Comparison of ENCODE assay signal across 4 fruit fly cellular contexts in genomic region chr3L:11333986-11334385, dm6.
TF ChIP-seq lines count a peak whose summit lies in the region.

No protein-coding gene starts in this region.

- no peak for TF ChIP-seq CTCF in whole organism, embryonic (GFP tag; optimal IDR thresholded peaks at IDR 0.05; lab: Kevin White, UChicago)

TF ChIP-seq in whole organism, embryonic, 481 proteins besides CTCF, POLR2A, EP300 and RAD21 (continues in another document):
- TF ChIP-seq HLH54F (GFP tag; optimal IDR thresholded peaks at IDR 0.05; lab: Kevin White, UChicago): no peak
- TF ChIP-seq esg (GFP tag; conservative IDR thresholded peaks at IDR 0.05; lab: Robert Waterston, UW): 0 out of 2 replicates have a peak, but pooled peaks have one; percentile 16
- TF ChIP-seq NFAT (GFP tag; IDR thresholded peaks at IDR 0.05; lab: Robert Waterston, UW): no peak
- TF ChIP-seq CG17361 (GFP tag; IDR thresholded peaks at IDR 0.05; lab: Robert Waterston, UW): peak; percentile 60
- TF ChIP-seq CoRest (tag; optimal IDR thresholded peaks at IDR 0.05; lab: Kevin White, UChicago): peak; percentile 27
- peak; percentile 15 for TF ChIP-seq Antp (GFP tag; optimal IDR thresholded peaks at IDR 0.05; lab: Kevin White, UChicago)
- no peak; the same call in 2 of the 3 replicates for TF ChIP-seq zfh1 (GFP tag; IDR thresholded peaks at IDR 0.05; lab: Robert Waterston, UW)
- TF ChIP-seq h (optimal IDR thresholded peaks at IDR 0.05; lab: Kevin White, UChicago): no peak
- no peak for TF ChIP-seq Drgx (GFP tag; IDR thresholded peaks at IDR 0.05; lab: Robert Waterston, UW)
- peak; percentile 6 for TF ChIP-seq sd (tag; optimal IDR thresholded peaks at IDR 0.05; lab: Kevin White, UChicago)
- TF ChIP-seq unc-4 (GFP tag; IDR thresholded peaks at IDR 0.05; lab: Robert Waterston, UW; ENCODE audit: partially characterized antibody): no peak
- TF ChIP-seq oc (tag; optimal IDR thresholded peaks at IDR 0.05; lab: Kevin White, UChicago): peak; percentile 39
- peak; percentile 27; the same call in 1 of the 2 replicates for TF ChIP-seq slbo (GFP tag; IDR thresholded peaks at IDR 0.05; lab: Robert Waterston, UW)
- peak; percentile 28; the same call in 1 of the 3 replicates for TF ChIP-seq so (GFP tag; IDR thresholded peaks at IDR 0.05; lab: Robert Waterston, UW)
- peak; percentile 80 for TF ChIP-seq dmrt11E (tag; optimal IDR thresholded peaks at IDR 0.05; lab: Kevin White, UChicago)
- TF ChIP-seq CG9727 (GFP tag; optimal IDR thresholded peaks at IDR 0.05; lab: Kevin White, UChicago): peak; percentile 64
- peak; percentile 62 for TF ChIP-seq CG10267 (tag; optimal IDR thresholded peaks at IDR 0.05; lab: Kevin White, UChicago)
- no peak for TF ChIP-seq CG32767 (GFP tag; IDR thresholded peaks at IDR 0.05; lab: Robert Waterston, UW)
- TF ChIP-seq PHDP (tag; optimal IDR thresholded peaks at IDR 0.05; lab: Kevin White, UChicago): peak; percentile 53
- TF ChIP-seq Atf-2 (GFP tag; optimal IDR thresholded peaks at IDR 0.05; lab: Kevin White, UChicago): peak; percentile 2
- TF ChIP-seq stc (GFP tag; IDR thresholded peaks at IDR 0.05; lab: Robert Waterston, UW): peak; percentile 25; the same call in 1 of the 2 replicates
- peak; percentile 67 for TF ChIP-seq unpg (GFP tag; optimal IDR thresholded peaks at IDR 0.05; lab: Kevin White, UChicago)

TF ChIP-seq in whole organism, prepupa, 60 proteins besides CTCF, POLR2A, EP300 and RAD21:
- TF ChIP-seq CG1621 (tag; optimal IDR thresholded peaks at IDR 0.05; lab: Kevin White, UChicago) (no peak), CG32006 (GFP tag; optimal IDR thresholded peaks at IDR 0.05; lab: Kevin White, UChicago) (peak; percentile 14), Hr38 (GFP tag; optimal IDR thresholded peaks at IDR 0.05; lab: Kevin White, UChicago) (no peak), cyc (GFP tag; optimal IDR thresholded peaks at IDR 0.05; lab: Kevin White, UChicago) (no peak), CG10631 (GFP tag; optimal IDR thresholded peaks at IDR 0.05; lab: Kevin White, UChicago) (peak; percentile 17), CG4318 (GFP tag; optimal IDR thresholded peaks at IDR 0.05; lab: Kevin White, UChicago) (no peak), Smox (GFP tag; optimal IDR thresholded peaks at IDR 0.05; lab: Kevin White, UChicago) (peak; percentile 5), Eip78C (GFP tag; lab: Kevin White, UChicago) (peak; percentile 55), spab (GFP tag; optimal IDR thresholded peaks at IDR 0.05; lab: Kevin White, UChicago) (no peak), topi (GFP tag; optimal IDR thresholded peaks at IDR 0.05; lab: Kevin White, UChicago) (peak; percentile 28), esn (GFP tag; optimal IDR thresholded peaks at IDR 0.05; lab: Kevin White, UChicago) (peak; percentile 6), dsx (GFP tag; optimal IDR thresholded peaks at IDR 0.05; lab: Kevin White, UChicago; ENCODE audit: poor library complexity, severe bottlenecking) (peak; percentile 14), Sox15 (GFP tag; optimal IDR thresholded peaks at IDR 0.05; lab: Kevin White, UChicago) (no peak), CG6808 (GFP tag; optimal IDR thresholded peaks at IDR 0.05; lab: Kevin White, UChicago) (no peak), CG6854 (GFP tag; optimal IDR thresholded peaks at IDR 0.05; lab: Kevin White, UChicago) (no peak)

TF ChIP-seq in whole organism, pupa, 21 proteins besides CTCF, POLR2A, EP300 and RAD21:
- TF ChIP-seq Snoo (tag; optimal IDR thresholded peaks at IDR 0.05; lab: Kevin White, UChicago) (no peak), CG17806 (tag; optimal IDR thresholded peaks at IDR 0.05; lab: Kevin White, UChicago) (peak; percentile 14), CG15710 (tag; optimal IDR thresholded peaks at IDR 0.05; lab: Kevin White, UChicago) (no peak), D1 (tag; optimal IDR thresholded peaks at IDR 0.05; lab: Kevin White, UChicago) (no peak)
TF ChIP-seq in whole organism, pupa: peak in this region for 1.

TF ChIP-seq in whole organism, wandering third instar larva, 38 proteins besides CTCF, POLR2A, EP300 and RAD21:
- TF ChIP-seq sage (GFP tag; optimal IDR thresholded peaks at IDR 0.05; lab: Kevin White, UChicago) (no peak), CrebA (GFP tag; optimal IDR thresholded peaks at IDR 0.05; lab: Kevin White, UChicago; ENCODE audit: borderline replicate concordance) (no peak), OdsH (GFP tag; optimal IDR thresholded peaks at IDR 0.05; lab: Kevin White, UChicago) (peak; percentile 3), foxo (GFP tag; optimal IDR thresholded peaks at IDR 0.05; lab: Kevin White, UChicago) (peak in 1 of 2 experiments; percentile 1)

Comparison
In these comparisons a context has a peak if more than half of its experiments do, and no peak if none do; other contexts are left out.
1. Of the 7 proteins assayed by ChIP-seq in both whole organism, embryonic and whole organism, prepupa: peak only in whole organism, embryonic: Blimp-1 and Sox102F; only in whole organism, prepupa: none; in both: none; in neither: 5.